Worm (Caenorhabditis elegans): ENCODE data around the gene Y46H3D.1.

DNA sequence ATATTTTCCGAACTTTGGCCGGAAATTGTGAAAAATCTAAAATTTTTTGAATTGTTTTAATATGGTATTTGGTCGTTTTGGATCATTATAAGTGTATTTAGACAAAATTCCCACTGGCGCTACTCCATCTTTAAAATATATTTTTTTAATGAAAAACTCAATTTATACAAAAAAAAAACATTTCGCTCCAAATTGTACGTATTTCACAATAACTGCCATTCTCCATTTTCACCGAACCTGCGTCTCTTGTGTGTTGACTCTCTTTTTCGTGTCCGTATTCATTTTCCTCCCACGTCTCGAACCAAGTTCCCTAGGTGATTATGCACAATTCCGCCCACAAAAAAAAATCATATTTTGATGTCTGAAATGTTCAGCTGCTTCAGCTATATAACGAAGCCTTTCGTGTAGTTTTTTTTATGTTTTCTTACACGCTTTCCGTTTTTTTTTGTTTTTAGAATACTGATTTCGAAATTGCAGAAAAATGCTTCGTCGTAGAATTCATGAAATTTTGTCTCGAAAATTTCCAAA is 41.7 kb upstream of the Y46H3D.1 start, which contains the start of gene F16B4.2:
- TF ChIP-seq dao-5 (tag; optimal IDR thresholded peaks at IDR 0.05) (no peak), him-1 (tag; optimal IDR thresholded peaks at IDR 0.05) (no peak)

Data from whole organism, L4/young adult.